Fruit fly (Drosophila melanogaster): ENCODE data around the gene CG4770.

DNA sequence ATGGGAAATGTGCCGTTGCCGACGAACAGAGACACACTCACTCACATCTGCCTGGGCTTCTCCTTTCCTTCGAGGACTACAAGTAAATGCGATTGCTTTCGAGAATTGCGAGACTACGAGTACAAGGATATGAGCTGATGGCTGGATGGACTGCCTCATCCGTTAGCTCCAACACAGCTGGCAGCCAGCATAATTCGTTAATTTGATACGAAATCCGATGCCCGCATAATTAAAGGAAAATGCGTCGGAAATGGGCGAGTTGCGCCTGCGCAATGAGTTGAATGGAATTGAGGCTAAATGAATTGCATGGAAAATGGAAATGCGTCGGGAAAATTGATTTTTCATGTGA, 17.4 kb downstream of the CG4770 start:
- TF ChIP-seq Sox102F (GFP tag; optimal IDR thresholded peaks at IDR 0.05): no peak
- TF ChIP-seq CG1621 (tag; optimal IDR thresholded peaks at IDR 0.05): no peak
- no peak for TF ChIP-seq CG6792 (GFP tag; optimal IDR thresholded peaks at IDR 0.05)
- no peak for TF ChIP-seq salr (GFP tag; optimal IDR thresholded peaks at IDR 0.05)
- no peak for TF ChIP-seq fkh (GFP tag; optimal IDR thresholded peaks at IDR 0.05)
- TF ChIP-seq CG6276 (GFP tag; optimal IDR thresholded peaks at IDR 0.05): no peak
- no peak for TF ChIP-seq CG11902 (GFP tag; optimal IDR thresholded peaks at IDR 0.05)
- no peak for TF ChIP-seq net (GFP tag; optimal IDR thresholded peaks at IDR 0.05)
